Worm (Caenorhabditis elegans) whole organism, early embryonic: ENCODE measurements around the gene srbc-37.

Source experiments
- B0310.2 ChIP-seq: sonication (generic microtip); optimal IDR thresholded peaks from 2 replicates; lab custom pipeline; 2016; ENCODE audit warnings: mild to moderate bottlenecking, missing genetic modification characterization, missing compliant biosample characterization
- ceh-13 ChIP-seq: fragments of 200-800 bp; sonication (Bioruptor generic); optimal IDR thresholded peaks from 2 replicates; lab custom pipeline; 2018; ENCODE audit warnings: mild to moderate bottlenecking, missing genetic modification characterization, missing compliant biosample characterization
- flt-1 ChIP-seq: fragments of 200-800 bp; sonication (Bioruptor generic); IDR thresholded peaks from 2 replicates; pipeline ENCODE4 v1.3.6; 2022; ENCODE audit warnings: missing genetic modification characterization, missing compliant biosample characterization
- hmbx-1 ChIP-seq: sonication (generic microtip); optimal IDR thresholded peaks from 2 replicates; lab custom pipeline; 2016; ENCODE audit warnings: mild to moderate bottlenecking, missing genetic modification characterization, missing compliant biosample characterization
- hmg-4 ChIP-seq: fragments of 200-800 bp; sonication (Bioruptor generic); optimal IDR thresholded peaks from 2 replicates; lab custom pipeline; 2018; ENCODE audit warnings: mild to moderate bottlenecking, missing genetic modification characterization, missing compliant biosample characterization

- TF ChIP-seq hmg-4 (no peak), flt-1 (GFP tag; lab: Robert Waterston, UW) (no peak), ceh-13 (GFP tag; lab: Kevin White, UChicago) (no peak), B0310.2 (tag; lab: Kevin White, UChicago) (no peak), hmbx-1 (tag; lab: Kevin White, UChicago) (no peak)
Observed at ce11 chrV:655823-656222, 46.5 kb upstream of the srbc-37 start, which contains the start of gene srh-245.
